Fruit fly (Drosophila melanogaster) whole organism, embryonic: ENCODE data around the gene SPR.

ENCODE experiments used
- Adf1 ChIP-seq: fragments of 200-800 bp; sonication (Bioruptor generic); IDR thresholded peaks from 2 replicates; pipeline ENCODE4 v1.3.6; 2022; ENCODE audit warnings: missing biosample characterization, missing genetic modification characterization
- Antp ChIP-seq: fragments of 200-800 bp; sonication (Bioruptor generic); optimal IDR thresholded peaks from 3 replicates; lab custom pipeline; 2016; ENCODE audit warnings: missing biosample characterization, missing genetic modification characterization
- B-H1 ChIP-seq: fragments of 200-800 bp; sonication (Bioruptor generic); IDR thresholded peaks from 3 replicates; pipeline ENCODE4 v1.3.6; 2022; ENCODE audit warnings: missing biosample characterization, missing genetic modification characterization
- CG10267 ChIP-seq: fragments of 200-800 bp; sonication (Bioruptor generic); optimal IDR thresholded peaks from 2 replicates; lab custom pipeline; 2018; ENCODE audit warnings: missing biosample characterization, mild to moderate bottlenecking, missing genetic modification characterization, moderate library complexity
- CG10274 ChIP-seq: fragments of 200-800 bp; sonication (Bioruptor generic); optimal IDR thresholded peaks from 3 replicates; lab custom pipeline; 2017; ENCODE audit warnings: missing biosample characterization, mild to moderate bottlenecking, missing genetic modification characterization
- CG11093 ChIP-seq: fragments of 200-800 bp; sonication (Bioruptor generic); IDR thresholded peaks from 3 replicates; pipeline ENCODE4 v1.3.6; 2022; ENCODE audit warnings: missing biosample characterization, missing genetic modification characterization
- CG11695 ChIP-seq: fragments of 200-800 bp; sonication (Bioruptor generic); IDR thresholded peaks from 3 replicates; pipeline ENCODE4 v1.3.6; 2022; ENCODE audit warnings: missing biosample characterization, missing genetic modification characterization
- CG12299 ChIP-seq: fragments of 200-800 bp; sonication (Bioruptor generic); optimal IDR thresholded peaks from 2 replicates; lab custom pipeline; 2018; ENCODE audit warnings: missing biosample characterization, mild to moderate bottlenecking, missing genetic modification characterization
- CG13296 ChIP-seq: fragments of 200-800 bp; sonication (Bioruptor generic); optimal IDR thresholded peaks from 3 replicates; lab custom pipeline; 2018; ENCODE audit warnings: missing biosample characterization, mild to moderate bottlenecking, missing genetic modification characterization
- CG15011 ChIP-seq: fragments of 200-800 bp; sonication (Bioruptor generic); optimal IDR thresholded peaks from 3 replicates; lab custom pipeline; 2018; ENCODE audit warnings: missing biosample characterization, mild to moderate bottlenecking, missing genetic modification characterization
- CG15479 ChIP-seq: fragments of 200-800 bp; sonication (Bioruptor generic); optimal IDR thresholded peaks from 3 replicates; lab custom pipeline; 2019; ENCODE audit warnings: missing biosample characterization, mild to moderate bottlenecking, missing genetic modification characterization, moderate library complexity
- CG17361 ChIP-seq: fragments of 200-800 bp; sonication (Bioruptor generic); IDR thresholded peaks from 3 replicates; pipeline ENCODE4 v1.3.6; 2022; ENCODE audit warnings: missing biosample characterization, missing genetic modification characterization
- CG17568 ChIP-seq: fragments of 200-800 bp; sonication (Bioruptor generic); optimal IDR thresholded peaks from 2 replicates; lab custom pipeline; 2018; ENCODE audit warnings: missing biosample characterization, mild to moderate bottlenecking, missing genetic modification characterization, moderate library complexity
- CG17612 ChIP-seq: fragments of 200-800 bp; sonication (Bioruptor generic); IDR thresholded peaks from 2 replicates; pipeline ENCODE4 v1.3.6; 2022; ENCODE audit warnings: missing biosample characterization, missing genetic modification characterization
- CG17912 ChIP-seq: fragments of 200-800 bp; sonication (Bioruptor generic); optimal IDR thresholded peaks from 2 replicates; lab custom pipeline; 2018; ENCODE audit warnings: missing biosample characterization, mild to moderate bottlenecking, missing genetic modification characterization
- CG18599 ChIP-seq: fragments of 200-800 bp; sonication (Bioruptor generic); optimal IDR thresholded peaks from 3 replicates; lab custom pipeline; 2017; ENCODE audit warnings: missing biosample characterization, missing genetic modification characterization, mild to moderate bottlenecking, moderate library complexity, missing genetic modification reagents
- CG2202 ChIP-seq: fragments of 200-800 bp; sonication (Bioruptor generic); optimal IDR thresholded peaks from 2 replicates; lab custom pipeline; 2018; ENCODE audit warnings: missing biosample characterization, mild to moderate bottlenecking, missing genetic modification characterization
- CG31224 ChIP-seq: fragments of 200-800 bp; sonication (Bioruptor generic); IDR thresholded peaks from 2 replicates; pipeline ENCODE4 v1.3.6; 2022; ENCODE audit warnings: missing biosample characterization, missing genetic modification characterization
- CG4730 ChIP-seq: fragments of 200-800 bp; sonication (Bioruptor generic); IDR thresholded peaks from 2 replicates; pipeline ENCODE4 v1.3.6; 2022; ENCODE audit warnings: missing biosample characterization, missing genetic modification characterization
- CG6854 ChIP-seq: fragments of 200-800 bp; sonication (Bioruptor generic); optimal IDR thresholded peaks from 3 replicates; lab custom pipeline; 2017; ENCODE audit warnings: missing biosample characterization, mild to moderate bottlenecking, missing genetic modification characterization
- CG7372 ChIP-seq: fragments of 200-800 bp; sonication (Bioruptor generic); IDR thresholded peaks from 2 replicates; pipeline ENCODE4 v1.3.6; 2022; ENCODE audit warnings: missing biosample characterization, missing genetic modification characterization
- CG7786 ChIP-seq: fragments of 200-800 bp; sonication (Bioruptor generic); optimal IDR thresholded peaks from 2 replicates; lab custom pipeline; 2016; ENCODE audit warnings: missing biosample characterization, missing genetic modification characterization
- CTCF ChIP-seq: fragments of 200-800 bp; sonication (Bioruptor generic); optimal IDR thresholded peaks from 2 replicates; lab custom pipeline; 2017; ENCODE audit warnings: missing biosample characterization, mild to moderate bottlenecking, missing genetic modification characterization, moderate library complexity
- Dbx ChIP-seq: fragments of 200-800 bp; sonication (Bioruptor generic); IDR thresholded peaks from 3 replicates; pipeline ENCODE4 v1.3.6; 2022; ENCODE audit warnings: missing biosample characterization, missing genetic modification characterization
- Drgx ChIP-seq: fragments of 200-800 bp; sonication (Bioruptor generic); IDR thresholded peaks from 2 replicates; pipeline ENCODE4 v1.3.6; 2022; ENCODE audit warnings: missing biosample characterization, missing genetic modification characterization
- Ets65A ChIP-seq: fragments of 200-800 bp; sonication (Bioruptor generic); peaks from one replicate; lab custom pipeline; 2016; ENCODE audit warnings: missing biosample characterization, missing genetic modification characterization
- Hey ChIP-seq: fragments of 200-800 bp; sonication (Bioruptor generic); optimal IDR thresholded peaks from 3 replicates; lab custom pipeline; 2018; ENCODE audit warnings: missing biosample characterization, mild to moderate bottlenecking, missing genetic modification characterization
- Hmx ChIP-seq: fragments of 200-800 bp; sonication (Bioruptor generic); optimal IDR thresholded peaks from 2 replicates; lab custom pipeline; 2016; ENCODE audit warnings: missing biosample characterization, missing genetic modification characterization
- Hsf ChIP-seq: fragments of 200-800 bp; sonication (Bioruptor generic); optimal IDR thresholded peaks from 3 replicates; lab custom pipeline; 2016; ENCODE audit warnings: missing biosample characterization, missing genetic modification characterization
- MTF-1 ChIP-seq: fragments of 200-800 bp; sonication (Bioruptor generic); optimal IDR thresholded peaks from 2 replicates; lab custom pipeline; 2018; ENCODE audit warnings: missing biosample characterization, mild to moderate bottlenecking, missing genetic modification characterization, borderline replicate concordance
- Six4 ChIP-seq: fragments of 200-800 bp; sonication (Bioruptor generic); optimal IDR thresholded peaks from 2 replicates; lab custom pipeline; 2016; ENCODE audit warnings: missing biosample characterization, missing genetic modification characterization
- Spps ChIP-seq: fragments of 200-800 bp; sonication (Bioruptor generic); optimal IDR thresholded peaks from 2 replicates; lab custom pipeline; 2018; ENCODE audit warnings: missing biosample characterization, mild to moderate bottlenecking, missing genetic modification characterization
- Sry-β ChIP-seq: fragments of 200-800 bp; sonication (Bioruptor generic); optimal IDR thresholded peaks from 2 replicates; lab custom pipeline; 2018; ENCODE audit warnings: missing biosample characterization, mild to moderate bottlenecking, missing genetic modification characterization, moderate library complexity
- Xbp1 ChIP-seq: fragments of 200-800 bp; sonication (Bioruptor generic); optimal IDR thresholded peaks from 3 replicates; lab custom pipeline; 2016; ENCODE audit warnings: missing biosample characterization, mild to moderate bottlenecking, missing genetic modification characterization
- YL-1 ChIP-seq: fragments of 200-800 bp; sonication (Bioruptor generic); optimal IDR thresholded peaks from 3 replicates; lab custom pipeline; 2017; ENCODE audit warnings: missing biosample characterization, mild to moderate bottlenecking, missing genetic modification characterization
- ab ChIP-seq: fragments of 200-800 bp; sonication (Bioruptor generic); optimal IDR thresholded peaks from 2 replicates; lab custom pipeline; 2016; ENCODE audit warnings: missing biosample characterization, missing genetic modification characterization
- ac ChIP-seq: fragments of 200-800 bp; sonication (Bioruptor generic); optimal IDR thresholded peaks from 3 replicates; lab custom pipeline; 2017; ENCODE audit warnings: missing biosample characterization, mild to moderate bottlenecking, missing genetic modification characterization
- ara ChIP-seq: fragments of 200-800 bp; sonication (Bioruptor generic); IDR thresholded peaks from 2 replicates; pipeline ENCODE4 v1.3.6; 2022; ENCODE audit warnings: missing biosample characterization, missing genetic modification characterization
- btn ChIP-seq: fragments of 200-800 bp; sonication (Bioruptor generic); optimal IDR thresholded peaks from 2 replicates; lab custom pipeline; 2016; ENCODE audit warnings: missing biosample characterization, missing genetic modification characterization
- crc ChIP-seq: fragments of 200-800 bp; sonication (Bioruptor generic); optimal IDR thresholded peaks from 2 replicates; lab custom pipeline; 2016; ENCODE audit warnings: missing biosample characterization, missing genetic modification characterization
- cwo ChIP-seq: fragments of 200-800 bp; sonication (Bioruptor generic); optimal IDR thresholded peaks from 3 replicates; lab custom pipeline; 2017; ENCODE audit warnings: missing biosample characterization, missing genetic modification characterization, mild to moderate bottlenecking, moderate library complexity, missing genetic modification reagents
- dmrt11E ChIP-seq: fragments of 200-800 bp; sonication (Bioruptor generic); optimal IDR thresholded peaks from 3 replicates; lab custom pipeline; 2018; ENCODE audit warnings: missing biosample characterization, mild to moderate bottlenecking, missing genetic modification characterization, moderate library complexity
- emc ChIP-seq: fragments of 200-800 bp; sonication (Bioruptor generic); optimal IDR thresholded peaks from 2 replicates; lab custom pipeline; 2016; ENCODE audit warnings: missing biosample characterization, missing genetic modification characterization
- esg ChIP-seq: fragments of 200-800 bp; sonication (Bioruptor generic); conservative IDR thresholded peaks from 2 replicates; pipeline ENCODE4 v1.3.6; 2022; ENCODE audit warnings: missing biosample characterization, missing genetic modification characterization
- gcm ChIP-seq: fragments of 200-800 bp; sonication (Bioruptor generic); optimal IDR thresholded peaks from 2 replicates; lab custom pipeline; 2019; ENCODE audit warnings: missing biosample characterization, mild to moderate bottlenecking, missing genetic modification characterization, moderate library complexity
- gt ChIP-seq: fragments of 200-800 bp; sonication (Bioruptor generic); IDR thresholded peaks from 2 replicates; pipeline ENCODE4 v1.3.6; 2022; ENCODE audit warnings: missing biosample characterization, missing genetic modification characterization
- knrl ChIP-seq: fragments of 200-800 bp; sonication (Bioruptor generic); IDR thresholded peaks from 3 replicates; pipeline ENCODE4 v1.3.6; 2022; ENCODE audit warnings: missing biosample characterization, missing genetic modification characterization; ENCODE audit not compliant: partially characterized antibody
- org-1 ChIP-seq: fragments of 200-800 bp; sonication (Bioruptor generic); optimal IDR thresholded peaks from 2 replicates; lab custom pipeline; 2017; ENCODE audit warnings: missing biosample characterization, missing genetic modification characterization
- schlank ChIP-seq: fragments of 200-800 bp; sonication (Bioruptor generic); optimal IDR thresholded peaks from 2 replicates; lab custom pipeline; 2018; ENCODE audit warnings: missing biosample characterization, mild to moderate bottlenecking, missing genetic modification characterization
- stwl ChIP-seq: fragments of 200-800 bp; sonication (Bioruptor generic); optimal IDR thresholded peaks from 3 replicates; lab custom pipeline; 2018; ENCODE audit warnings: missing biosample characterization, mild to moderate bottlenecking, missing genetic modification characterization, moderate library complexity
- tgo ChIP-seq: fragments of 200-800 bp; sonication (Bioruptor generic); IDR thresholded peaks from 3 replicates; pipeline ENCODE4 v1.3.6; 2022; ENCODE audit warnings: missing biosample characterization, missing genetic modification characterization

The SPR gene

DNA sequence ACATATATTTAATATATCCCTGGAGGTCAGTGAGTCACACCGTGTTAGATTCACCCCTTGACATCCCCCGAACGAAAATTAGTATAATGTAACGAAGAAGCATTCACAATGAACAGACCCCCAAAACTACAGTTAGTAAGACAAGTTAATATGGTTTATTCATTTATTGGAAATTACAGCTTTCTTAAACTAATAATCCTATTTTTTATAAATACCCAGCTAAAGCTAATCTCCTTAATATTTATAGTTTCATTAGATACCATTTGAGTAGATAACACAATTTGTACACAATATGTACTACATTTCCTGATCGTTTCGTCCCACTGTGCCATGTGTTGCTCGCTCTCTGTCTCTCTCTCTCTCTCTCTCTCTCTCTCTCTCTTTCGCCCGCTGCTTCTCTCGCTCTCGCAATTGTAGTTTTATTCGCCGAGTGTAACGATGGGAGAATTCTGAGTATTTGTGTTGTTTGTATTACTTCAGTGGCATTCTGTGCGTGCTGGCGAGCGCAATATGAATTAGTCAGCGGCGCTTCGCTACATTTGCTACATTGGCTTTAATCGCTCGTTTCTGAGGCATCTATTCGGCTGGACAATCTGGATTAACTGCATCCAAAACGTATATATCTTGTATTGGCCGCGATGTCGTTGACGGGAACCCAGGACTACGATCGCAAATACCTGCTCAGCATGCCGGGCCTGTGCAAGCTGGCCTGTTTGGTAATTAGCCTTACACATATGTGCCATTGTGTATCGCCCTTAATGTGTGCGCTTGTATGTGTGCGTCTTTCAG, 70.5 kb downstream of the SPR start (continued):
- TF ChIP-seq CG17912 (GFP tag; lab: Kevin White, UChicago): no peak
- TF ChIP-seq B-H1 (GFP tag; lab: Robert Waterston, UW): no peak; the same call in 2 of the 3 replicates
- TF ChIP-seq knrl (GFP tag; lab: Robert Waterston, UW): no peak
- no peak for TF ChIP-seq CG2202
- TF ChIP-seq Ets65A: no peak
- no peak for TF ChIP-seq Hmx (GFP tag; lab: Kevin White, UChicago)
- TF ChIP-seq CG7786: no peak
- peak; percentile 20 for TF ChIP-seq ac
- peak; percentile 92 for TF ChIP-seq CG11695
- no peak for TF ChIP-seq Antp
- TF ChIP-seq crc (GFP tag; lab: Kevin White, UChicago): no peak
- peak; percentile 16 for TF ChIP-seq Xbp1 (GFP tag; lab: Kevin White, UChicago)
- TF ChIP-seq MTF-1 (GFP tag; lab: Kevin White, UChicago): no peak
- TF ChIP-seq Six4 (GFP tag; lab: Kevin White, UChicago): no peak
- TF ChIP-seq btn (GFP tag; lab: Kevin White, UChicago): peak; percentile 32
- TF ChIP-seq org-1: no peak
- peak; percentile 31 for TF ChIP-seq Hsf (GFP tag; lab: Kevin White, UChicago)
- peak; percentile 28 for TF ChIP-seq CG12299 (tag; lab: Kevin White, UChicago)
- TF ChIP-seq schlank (tag; lab: Kevin White, UChicago): no peak
- no peak for TF ChIP-seq CTCF (GFP tag; lab: Kevin White, UChicago)
- no peak for TF ChIP-seq CG7372
- no peak for TF ChIP-seq esg (GFP tag; lab: Robert Waterston, UW)
- peak; percentile 19 for TF ChIP-seq stwl
- peak; percentile 72 for TF ChIP-seq CG17361 (GFP tag; lab: Robert Waterston, UW)
- peak; percentile 17 for TF ChIP-seq dmrt11E
- TF ChIP-seq CG10274: no peak
- TF ChIP-seq Dbx (GFP tag; lab: Robert Waterston, UW): peak; percentile 34; the same call in 1 of the 3 replicates
- TF ChIP-seq Drgx: no peak; the same call in 1 of the 2 replicates
- peak; percentile 31 for TF ChIP-seq CG15479 (GFP tag; lab: Kevin White, UChicago)
- peak; percentile 17; the same call in 1 of the 2 replicates for TF ChIP-seq Adf1 (GFP tag; lab: Robert Waterston, UW)
- peak; percentile 63 for TF ChIP-seq CG13296 (GFP tag; lab: Kevin White, UChicago)
- no peak for TF ChIP-seq Spps (tag; lab: Kevin White, UChicago)
- TF ChIP-seq CG4730: no peak
- no peak for TF ChIP-seq Sry-β (GFP tag; lab: Kevin White, UChicago)
- no peak for TF ChIP-seq Hey (tag; lab: Kevin White, UChicago)
- no peak for TF ChIP-seq gt (GFP tag; lab: Robert Waterston, UW)
- no peak for TF ChIP-seq emc (GFP tag; lab: Kevin White, UChicago)
- TF ChIP-seq CG11093 (GFP tag; lab: Robert Waterston, UW): no peak
- peak; percentile 44 for TF ChIP-seq CG18599
- TF ChIP-seq CG31224 (GFP tag; lab: Robert Waterston, UW): no peak
- TF ChIP-seq CG15011 (GFP tag; lab: Kevin White, UChicago): peak; percentile 8
- TF ChIP-seq tgo (GFP tag; lab: Robert Waterston, UW): peak; percentile 48; the same call in 2 of the 3 replicates
- TF ChIP-seq CG6854 (GFP tag; lab: Kevin White, UChicago): no peak
- peak; percentile 29 for TF ChIP-seq CG17568 (GFP tag; lab: Kevin White, UChicago)
- no peak for TF ChIP-seq CG17612
- TF ChIP-seq gcm (GFP tag; lab: Kevin White, UChicago): peak; percentile 54
- no peak for TF ChIP-seq ara (GFP tag; lab: Robert Waterston, UW)
- peak; percentile 10 for TF ChIP-seq ab
- TF ChIP-seq cwo (GFP tag; lab: Kevin White, UChicago): peak; percentile 26
- TF ChIP-seq CG10267 (tag; lab: Kevin White, UChicago): peak; percentile 29
- TF ChIP-seq YL-1 (GFP tag; lab: Kevin White, UChicago): no peak
